Fruit fly (Drosophila melanogaster): Measurements from ENCODE around the gene CG1265.

The CG1265 gene

DNA sequence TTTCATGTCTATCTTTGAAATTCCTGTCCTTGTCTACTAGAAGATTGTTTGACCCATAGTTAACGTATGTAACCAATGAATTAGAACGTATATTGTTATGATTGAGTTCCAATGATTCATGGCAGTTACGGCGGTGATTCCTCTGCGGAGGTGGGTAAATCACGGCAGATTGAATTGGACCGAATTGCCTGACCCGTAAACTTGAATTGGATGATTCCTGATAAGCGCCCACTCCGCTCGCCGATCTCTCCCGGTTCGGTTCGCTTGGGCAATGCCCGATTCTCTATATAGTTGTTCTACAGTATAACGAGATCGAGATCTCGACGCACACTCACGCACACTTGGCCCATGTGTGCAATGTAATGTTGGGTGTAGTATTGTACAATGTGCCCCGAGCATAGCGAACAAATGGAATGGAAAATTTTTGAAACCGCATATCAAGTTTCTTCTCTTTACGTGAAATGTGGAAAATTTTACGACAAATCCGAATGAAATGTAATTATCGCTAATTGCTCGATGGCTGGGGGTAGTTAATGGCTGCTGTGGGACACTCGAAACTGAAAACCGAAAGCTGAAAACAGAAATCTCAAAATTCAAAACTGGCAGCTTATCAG lies 23.1 kb upstream of the CG1265 start:
- TF ChIP-seq ci (GFP tag; IDR thresholded peaks at IDR 0.05): 0 out of 3 replicates have a peak, but pooled peaks have one; percentile 21
- no peak for TF ChIP-seq dm (GFP tag; optimal IDR thresholded peaks at IDR 0.05)
- TF ChIP-seq CG1603 (tag; optimal IDR thresholded peaks at IDR 0.05): no peak
- TF ChIP-seq Nf-YA (GFP tag; IDR thresholded peaks at IDR 0.05): no peak
- no peak for TF ChIP-seq CG8388 (GFP tag; optimal IDR thresholded peaks at IDR 0.05)
- peak; percentile 86 for TF ChIP-seq sug (tag; optimal IDR thresholded peaks at IDR 0.05)
- peak; percentile 21; the same call in 1 of the 2 replicates for TF ChIP-seq crol (GFP tag; IDR thresholded peaks at IDR 0.05)
- no peak for TF ChIP-seq CG17328 (GFP tag; IDR thresholded peaks at IDR 0.05)
- 0 out of 4 replicates have a peak, but pooled peaks have one; percentile 15 for TF ChIP-seq chinmo (GFP tag; IDR thresholded peaks at IDR 0.05; ENCODE audit: partially characterized antibody)
- TF ChIP-seq btn (GFP tag; optimal IDR thresholded peaks at IDR 0.05): no peak
- no peak for TF ChIP-seq CG10462 (GFP tag; optimal IDR thresholded peaks at IDR 0.05)
- no peak for TF ChIP-seq HLH54F (GFP tag; optimal IDR thresholded peaks at IDR 0.05)
- no peak for TF ChIP-seq CG10979 (tag; optimal IDR thresholded peaks at IDR 0.05)
- no peak for TF ChIP-seq CG5953 (GFP tag; IDR thresholded peaks at IDR 0.05)
- no peak for TF ChIP-seq CG12104 (GFP tag; optimal IDR thresholded peaks at IDR 0.05)
- TF ChIP-seq CG13123 (GFP tag; optimal IDR thresholded peaks at IDR 0.05): no peak
- no peak for TF ChIP-seq CG32772 (GFP tag; IDR thresholded peaks at IDR 0.05)
- TF ChIP-seq pzg (GFP tag; optimal IDR thresholded peaks at IDR 0.05): no peak
- no peak for TF ChIP-seq ems (GFP tag; optimal IDR thresholded peaks at IDR 0.05)
- no peak for TF ChIP-seq dimm (GFP tag; IDR thresholded peaks at IDR 0.05)
- no peak for TF ChIP-seq MTF-1 (GFP tag; optimal IDR thresholded peaks at IDR 0.05; ENCODE audit: borderline replicate concordance)
- no peak for TF ChIP-seq lov (optimal IDR thresholded peaks at IDR 0.05)
- TF ChIP-seq lov (GFP tag; IDR thresholded peaks at IDR 0.05): no peak
- no peak for TF ChIP-seq CG33557 (GFP tag; optimal IDR thresholded peaks at IDR 0.05)
- no peak for TF ChIP-seq CG17568 (GFP tag; optimal IDR thresholded peaks at IDR 0.05)
- TF ChIP-seq so (GFP tag; IDR thresholded peaks at IDR 0.05): no peak
- no peak for TF ChIP-seq CG16863 (GFP tag; optimal IDR thresholded peaks at IDR 0.05)
- no peak for TF ChIP-seq CG6272 (GFP tag; IDR thresholded peaks at IDR 0.05)
- no peak for TF ChIP-seq CG6689 (GFP tag; IDR thresholded peaks at IDR 0.05)
- no peak for TF ChIP-seq CG18619 (GFP tag; optimal IDR thresholded peaks at IDR 0.05)
- no peak for TF ChIP-seq CG9932 (GFP tag; IDR thresholded peaks at IDR 0.05)
- no peak for TF ChIP-seq dan (GFP tag; IDR thresholded peaks at IDR 0.05)
- no peak for TF ChIP-seq cas (GFP tag; IDR thresholded peaks at IDR 0.05)
- no peak for TF ChIP-seq CG7839 (tag; optimal IDR thresholded peaks at IDR 0.05)
- TF ChIP-seq NC2α (GFP tag; optimal IDR thresholded peaks at IDR 0.05): no peak
- TF ChIP-seq Six4 (GFP tag; optimal IDR thresholded peaks at IDR 0.05): no peak
- no peak for TF ChIP-seq eyg (GFP tag; optimal IDR thresholded peaks at IDR 0.05)
- TF ChIP-seq twi (tag; optimal IDR thresholded peaks at IDR 0.05): peak; percentile 71
- no peak for TF ChIP-seq lmd (GFP tag; IDR thresholded peaks at IDR 0.05)
- peak; percentile 86 for TF ChIP-seq CG34376 (GFP tag; optimal IDR thresholded peaks at IDR 0.05)
- TF ChIP-seq ara (GFP tag; IDR thresholded peaks at IDR 0.05): 0 out of 2 replicates have a peak, but pooled peaks have one; percentile 5
- TF ChIP-seq HLH3B (GFP tag; IDR thresholded peaks at IDR 0.05): 0 out of 2 replicates have a peak, but pooled peaks have one; percentile 8
- TF ChIP-seq CG2199 (GFP tag; IDR thresholded peaks at IDR 0.05): peak; percentile 51; the same call in 1 of the 3 replicates
- no peak for TF ChIP-seq nerfin-1 (tag; optimal IDR thresholded peaks at IDR 0.05)
- TF ChIP-seq cg (GFP tag; optimal IDR thresholded peaks at IDR 0.05): peak; percentile 36
- TF ChIP-seq sens (GFP tag): peak; percentile 17
- TF ChIP-seq grn (GFP tag; optimal IDR thresholded peaks at IDR 0.05): peak; percentile 15
- TF ChIP-seq CG8765 (GFP tag; IDR thresholded peaks at IDR 0.05): no peak
- TF ChIP-seq trh (GFP tag; optimal IDR thresholded peaks at IDR 0.05): no peak
- TF ChIP-seq pita (GFP tag; optimal IDR thresholded peaks at IDR 0.05): no peak
- TF ChIP-seq gro (GFP tag; optimal IDR thresholded peaks at IDR 0.05): no peak
- TF ChIP-seq CG14050 (GFP tag; IDR thresholded peaks at IDR 0.05): no peak
